Fruit fly (Drosophila melanogaster) whole organism, larva: Measurements from ENCODE around the gene Top3beta.

Experiments used
- noc ChIP-seq: fragments of 200-800 bp; sonication (Bioruptor generic); optimal IDR thresholded peaks from 3 replicates; lab custom pipeline; 2019; ENCODE audit warnings: missing biosample characterization, mild to moderate bottlenecking, missing genetic modification characterization, moderate library complexity

Gene Top3beta

dm6 chrX:6291083-6291699, 3.4 kb upstream of the Top3beta start, which contains the start of the genes Rpt4 and mldr:
TSS of gene Rpt4 (minus strand) at chrX:6291245.
TSS of gene mldr (plus strand) at chrX:6291303.
- TF ChIP-seq noc (tag; lab: Kevin White, UChicago) = no peak

- no peak for TF ChIP-seq noc (tag; lab: Kevin White, UChicago)
These were observed 4.3 kb downstream of the Top3beta start, which contains the start of gene CG11700 for dm6 chrX:6283470-6283869. TSS of gene CG11700 (minus strand) at chrX:6283575.

dm6 chrX:6279629-6280073, 8.1 kb downstream of the Top3beta start, which contains the start of gene Ubi-p5E:
TSS of gene Ubi-p5E (minus strand) at chrX:6279647.
- TF ChIP-seq noc (tag; lab: Kevin White, UChicago) = no peak

- peak; percentile 15 for TF ChIP-seq noc (tag; lab: Kevin White, UChicago)
These were observed 8.7 kb downstream of the Top3beta start for dm6 chrX:6278879-6279628.

- peak; percentile 26 for TF ChIP-seq noc (tag; lab: Kevin White, UChicago)
These were observed 11.2 kb downstream of the Top3beta start, which contains the start of gene CG3566 for dm6 chrX:6276590-6276989. TSS of gene CG3566 (minus strand) at chrX:6276724.

dm6 chrX:6267745-6268582, 19.8 kb downstream of the Top3beta start, which contains the start of gene Spt6:
TSS of gene Spt6 (plus strand) at chrX:6267797.
- TF ChIP-seq noc (tag; lab: Kevin White, UChicago) = no peak

dm6 chrX:6267187-6267711, 20.5 kb downstream of the Top3beta start, which contains the start of gene schlank:
TSS of gene schlank (minus strand) at chrX:6267228.
- TF ChIP-seq noc (tag; lab: Kevin White, UChicago) = no peak

dm6 chrX:6266092-6266491, 21.7 kb downstream of the Top3beta start:
- TF ChIP-seq noc (tag; lab: Kevin White, UChicago) = no peak

- peak; percentile 96 for TF ChIP-seq noc (tag; lab: Kevin White, UChicago)
These were observed 22.3 kb downstream of the Top3beta start for dm6 chrX:6265456-6265877.

dm6 chrX:6264456-6264855, 23.3 kb downstream of the Top3beta start:
- TF ChIP-seq noc (tag; lab: Kevin White, UChicago) = peak; percentile 57

dm6 chrX:6263614-6264130, 24.1 kb downstream of the Top3beta start:
- peak; percentile 78 for TF ChIP-seq noc (tag; lab: Kevin White, UChicago)

- no peak for TF ChIP-seq noc (tag; lab: Kevin White, UChicago)
These were observed 26.9 kb downstream of the Top3beta start, which contains the start of gene Josd for dm6 chrX:6260900-6261299. TSS of gene Josd (plus strand) at chrX:6261169.

- TF ChIP-seq noc (tag; lab: Kevin White, UChicago) = no peak
These were observed 28.1 kb downstream of the Top3beta start for dm6 chrX:6259696-6260095.

dm6 chrX:6255414-6255915, 32.3 kb downstream of the Top3beta start, which contains the start of the genes Rbcn-3A and Spx:
TSS of gene Rbcn-3A (minus strand) at chrX:6255487.
TSS of gene Spx (plus strand) at chrX:6255822.
- peak; percentile 38 for TF ChIP-seq noc (tag; lab: Kevin White, UChicago)
